Fruit fly (Drosophila melanogaster) whole organism, pupa: ENCODE results near the gene Toll-6.

Source experiments
- CG14655 ChIP-seq: fragments of 200-800 bp; sonication (Bioruptor generic); optimal IDR thresholded peaks from 3 replicates; lab custom pipeline; 2017; ENCODE audit warnings: mild to moderate bottlenecking, missing biosample characterization, missing genetic modification reagents, missing genetic modification characterization
- CG15710 ChIP-seq: fragments of 200-800 bp; sonication (Bioruptor generic); optimal IDR thresholded peaks from 2 replicates; lab custom pipeline; 2018; ENCODE audit warnings: missing biosample characterization, mild to moderate bottlenecking, missing genetic modification characterization, moderate library complexity
- CG4496 ChIP-seq: fragments of 200-800 bp; sonication (Bioruptor generic); IDR thresholded peaks from 3 replicates; pipeline ENCODE4 v1.3.6; 2022; ENCODE audit warnings: missing biosample characterization, missing genetic modification characterization
- EcR ChIP-seq: fragments of 200-800 bp; sonication (Bioruptor generic); optimal IDR thresholded peaks from 3 replicates; lab custom pipeline; 2019; ENCODE audit warnings: missing biosample characterization, missing genetic modification characterization, mild to moderate bottlenecking, moderate library complexity, missing genetic modification reagents
- Ets98B ChIP-seq: fragments of 200-800 bp; sonication (Bioruptor generic); IDR thresholded peaks from 2 replicates; pipeline ENCODE4 v1.3.6; 2022; ENCODE audit warnings: missing biosample characterization, missing genetic modification characterization
- rn ChIP-seq: fragments of 200-800 bp; sonication (Bioruptor generic); IDR thresholded peaks from 2 replicates; pipeline ENCODE4 v1.3.6; 2022; ENCODE audit warnings: missing biosample characterization, missing genetic modification characterization

DNA sequence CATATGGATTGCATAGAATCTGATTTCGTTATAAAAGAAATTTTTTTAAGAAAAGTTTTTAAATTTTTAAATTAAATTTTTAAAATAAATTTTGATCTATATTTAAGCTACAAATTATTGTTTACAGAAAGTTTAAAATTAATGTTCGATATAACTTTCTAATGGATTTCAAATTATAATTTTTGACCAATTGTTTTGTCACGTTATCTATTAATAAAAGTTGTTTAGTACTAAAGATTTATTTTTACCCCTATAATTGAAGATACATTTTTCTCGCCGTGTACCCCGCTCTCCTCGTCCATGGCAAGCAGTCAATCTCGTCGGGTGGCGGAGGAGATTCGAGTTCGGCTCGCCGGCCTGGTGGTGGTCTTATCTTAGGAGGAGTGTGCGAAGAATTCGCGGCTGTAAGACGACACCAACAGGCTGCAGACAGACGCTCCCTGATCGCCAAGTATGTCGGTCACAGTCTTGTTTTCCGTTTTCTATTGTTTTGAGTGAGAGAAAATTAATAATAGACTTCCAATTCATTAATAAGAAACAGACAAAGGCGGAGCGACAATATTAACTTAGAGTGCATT lies 31.4 kb upstream of the Toll-6 start:
- TF ChIP-seq CG4496 (GFP tag; lab: Robert Waterston, UW) (no peak), EcR (GFP tag; lab: Kevin White, UChicago) (no peak), rn (GFP tag; lab: Robert Waterston, UW) (no peak), CG14655 (GFP tag; lab: Kevin White, UChicago) (no peak), CG15710 (no peak), Ets98B (GFP tag; lab: Robert Waterston, UW) (no peak)
